Fruit fly (Drosophila melanogaster) whole organism, embryonic: ENCODE data around the gene CG33269.

Experiments used
- Bdp1 ChIP-seq: fragments of 200-800 bp; sonication (Bioruptor generic); optimal IDR thresholded peaks from 3 replicates; lab custom pipeline; 2016; ENCODE audit warnings: missing biosample characterization, missing genetic modification characterization
- CG10321 ChIP-seq: fragments of 200-800 bp; sonication (Bioruptor generic); IDR thresholded peaks from 2 replicates; pipeline ENCODE4 v1.3.6; 2022; ENCODE audit warnings: missing biosample characterization, missing genetic modification characterization
- CG10431 ChIP-seq: fragments of 200-800 bp; sonication (Bioruptor generic); optimal IDR thresholded peaks from 3 replicates; lab custom pipeline; 2018; ENCODE audit warnings: missing biosample characterization, mild to moderate bottlenecking, missing genetic modification characterization
- CG10565 ChIP-seq: fragments of 200-800 bp; sonication (Bioruptor generic); optimal IDR thresholded peaks from 3 replicates; lab custom pipeline; 2016; ENCODE audit warnings: missing biosample characterization, mild to moderate bottlenecking, missing genetic modification characterization
- CG11504 ChIP-seq: fragments of 200-800 bp; sonication (Bioruptor generic); optimal IDR thresholded peaks from 3 replicates; lab custom pipeline; 2019; ENCODE audit warnings: missing biosample characterization, mild to moderate bottlenecking, missing genetic modification characterization, moderate library complexity
- CG12659 ChIP-seq: fragments of 200-800 bp; sonication (Bioruptor generic); optimal IDR thresholded peaks from 3 replicates; lab custom pipeline; 2017; ENCODE audit warnings: mild to moderate bottlenecking, missing biosample characterization, missing genetic modification reagents, missing genetic modification characterization
- CG15514 ChIP-seq: fragments of 200-800 bp; sonication (Bioruptor generic); optimal IDR thresholded peaks from 3 replicates; lab custom pipeline; 2017; ENCODE audit warnings: missing biosample characterization, missing genetic modification characterization, mild to moderate bottlenecking, moderate library complexity, missing genetic modification reagents
- CG16813 ChIP-seq: fragments of 200-800 bp; sonication (Bioruptor generic); IDR thresholded peaks from 3 replicates; pipeline ENCODE4 v1.3.6; 2022; ENCODE audit warnings: missing biosample characterization, missing genetic modification characterization; ENCODE audit not compliant: partially characterized antibody
- CG17361 ChIP-seq: fragments of 200-800 bp; sonication (Bioruptor generic); IDR thresholded peaks from 3 replicates; pipeline ENCODE4 v1.3.6; 2022; ENCODE audit warnings: missing biosample characterization, missing genetic modification characterization
- CG2202 ChIP-seq: fragments of 200-800 bp; sonication (Bioruptor generic); optimal IDR thresholded peaks from 2 replicates; lab custom pipeline; 2018; ENCODE audit warnings: missing biosample characterization, mild to moderate bottlenecking, missing genetic modification characterization
- CG31224 ChIP-seq: fragments of 200-800 bp; sonication (Bioruptor generic); IDR thresholded peaks from 2 replicates; pipeline ENCODE4 v1.3.6; 2022; ENCODE audit warnings: missing biosample characterization, missing genetic modification characterization
- CG31365 ChIP-seq: fragments of 200-800 bp; sonication (Bioruptor generic); optimal IDR thresholded peaks from 2 replicates; lab custom pipeline; 2018; ENCODE audit warnings: missing biosample characterization, mild to moderate bottlenecking, missing genetic modification characterization
- CG3838 ChIP-seq: fragments of 200-800 bp; sonication (Bioruptor generic); optimal IDR thresholded peaks from 3 replicates; lab custom pipeline; 2016; ENCODE audit warnings: missing biosample characterization, missing genetic modification characterization
- CG4328 ChIP-seq: fragments of 200-800 bp; sonication (Bioruptor generic); optimal IDR thresholded peaks from 3 replicates; lab custom pipeline; 2017; ENCODE audit warnings: missing biosample characterization, missing genetic modification reagents, missing genetic modification characterization
- CG8359 ChIP-seq: fragments of 200-800 bp; sonication (Bioruptor generic); optimal IDR thresholded peaks from 2 replicates; lab custom pipeline; 2017; ENCODE audit warnings: missing biosample characterization, mild to moderate bottlenecking, missing genetic modification characterization, borderline replicate concordance
- CG8924 ChIP-seq: fragments of 200-800 bp; optimal IDR thresholded peaks from 3 replicates; lab custom pipeline; 2019; ENCODE audit warnings: missing biosample characterization, mild to moderate bottlenecking, missing genetic modification characterization, moderate library complexity
- CG9609 ChIP-seq: fragments of 200-800 bp; sonication (Bioruptor generic); optimal IDR thresholded peaks from 3 replicates; lab custom pipeline; 2016; ENCODE audit warnings: missing biosample characterization, missing genetic modification characterization
- Chrac-16 ChIP-seq: fragments of 200-800 bp; sonication (Bioruptor generic); optimal IDR thresholded peaks from 3 replicates; lab custom pipeline; 2016; ENCODE audit warnings: missing biosample characterization, missing genetic modification characterization
- CrebB ChIP-seq: fragments of 200-800 bp; sonication (Bioruptor generic); optimal IDR thresholded peaks from 3 replicates; lab custom pipeline; 2018; ENCODE audit warnings: missing biosample characterization, mild to moderate bottlenecking, missing genetic modification characterization
- Deaf1 ChIP-seq: fragments of 200-800 bp; optimal IDR thresholded peaks from 3 replicates; lab custom pipeline; 2019; ENCODE audit warnings: missing biosample characterization, mild to moderate bottlenecking, missing genetic modification characterization, moderate library complexity
- Dp ChIP-seq: fragments of 200-800 bp; sonication (Bioruptor generic); optimal IDR thresholded peaks from 2 replicates; lab custom pipeline; 2018; ENCODE audit warnings: missing biosample characterization, mild to moderate bottlenecking, missing genetic modification characterization, moderate library complexity
- Fer1 ChIP-seq: fragments of 200-800 bp; sonication (Bioruptor generic); optimal IDR thresholded peaks from 2 replicates; lab custom pipeline; 2017; ENCODE audit warnings: missing biosample characterization, mild to moderate bottlenecking, missing genetic modification characterization
- H2.0 ChIP-seq: fragments of 200-800 bp; sonication (Bioruptor generic); IDR thresholded peaks from 2 replicates; pipeline ENCODE4 v1.3.6; 2022; ENCODE audit warnings: missing biosample characterization, missing genetic modification characterization
- Hmx ChIP-seq: fragments of 200-800 bp; sonication (Bioruptor generic); optimal IDR thresholded peaks from 2 replicates; lab custom pipeline; 2016; ENCODE audit warnings: missing biosample characterization, missing genetic modification characterization
- Mrtf ChIP-seq: fragments of 200-800 bp; sonication (Bioruptor generic); IDR thresholded peaks from 3 replicates; pipeline ENCODE4 v1.3.6; 2022; ENCODE audit warnings: missing biosample characterization, missing genetic modification characterization
- NK7.1 ChIP-seq: fragments of 200-800 bp; sonication (Bioruptor generic); optimal IDR thresholded peaks from 3 replicates; lab custom pipeline; 2016; ENCODE audit warnings: missing biosample characterization, missing genetic modification characterization
- Neu2 ChIP-seq: fragments of 200-800 bp; sonication (Bioruptor generic); optimal IDR thresholded peaks from 3 replicates; lab custom pipeline; 2016; ENCODE audit warnings: missing biosample characterization, missing genetic modification characterization, borderline replicate concordance
- Poxn ChIP-seq: fragments of 200-800 bp; sonication (Bioruptor generic); IDR thresholded peaks from 2 replicates; pipeline ENCODE4 v1.3.6; 2022; ENCODE audit warnings: missing biosample characterization, missing genetic modification characterization
- Trl ChIP-seq, 3 experiments: fragments of >200 bp in 2 of 3; fragments of 200-800 bp in 1 of 3; sonication (Bioruptor generic) in 1 of 3; optimal IDR thresholded peaks; 2 replicates in 1 of 3; 3 replicates in 2 of 3; lab custom pipeline; 2016 to 2017; ENCODE audit warnings: missing biosample characterization in 1 of 3, missing genetic modification characterization in 1 of 3
- Vsx1 ChIP-seq: fragments of 200-800 bp; sonication (Bioruptor generic); optimal IDR thresholded peaks from 2 replicates; lab custom pipeline; 2017; ENCODE audit warnings: missing biosample characterization, mild to moderate bottlenecking, missing genetic modification characterization, missing genetic modification reagents
- Xbp1 ChIP-seq: fragments of 200-800 bp; sonication (Bioruptor generic); optimal IDR thresholded peaks from 3 replicates; lab custom pipeline; 2016; ENCODE audit warnings: missing biosample characterization, mild to moderate bottlenecking, missing genetic modification characterization
- Xrp1 ChIP-seq: fragments of 200-800 bp; sonication (Bioruptor generic); IDR thresholded peaks from 2 replicates; pipeline ENCODE4 v1.3.6; 2022; ENCODE audit warnings: missing biosample characterization, missing genetic modification characterization
- ab ChIP-seq: fragments of 200-800 bp; sonication (Bioruptor generic); optimal IDR thresholded peaks from 2 replicates; lab custom pipeline; 2016; ENCODE audit warnings: missing biosample characterization, missing genetic modification characterization
- ash1 ChIP-seq: fragments of 200-800 bp; sonication (Bioruptor generic); optimal IDR thresholded peaks from 2 replicates; lab custom pipeline; 2018; ENCODE audit warnings: missing biosample characterization, mild to moderate bottlenecking, missing genetic modification characterization
- cad ChIP-seq: fragments of >200 bp; optimal IDR thresholded peaks from 2 replicates; lab custom pipeline; 2017; ENCODE audit warnings: missing biosample characterization, missing genetic modification characterization
- chm ChIP-seq: fragments of 200-800 bp; sonication (Bioruptor generic); IDR thresholded peaks from 2 replicates; pipeline ENCODE4 v1.3.6; 2022; ENCODE audit warnings: missing biosample characterization, missing genetic modification characterization
- danr ChIP-seq: fragments of 200-800 bp; sonication (Bioruptor generic); IDR thresholded peaks from 2 replicates; pipeline ENCODE4 v1.3.6; 2022; ENCODE audit warnings: missing biosample characterization, missing genetic modification characterization
- fd64A ChIP-seq: fragments of 200-800 bp; sonication (Bioruptor generic); optimal IDR thresholded peaks from 3 replicates; lab custom pipeline; 2018; ENCODE audit warnings: missing biosample characterization, mild to moderate bottlenecking, missing genetic modification characterization
- ftz-f1 ChIP-seq: fragments of 200-800 bp; sonication (Bioruptor generic); optimal IDR thresholded peaks from 2 replicates; lab custom pipeline; 2016; ENCODE audit warnings: missing biosample characterization, missing genetic modification characterization
- grn ChIP-seq: fragments of 200-800 bp; sonication (Bioruptor generic); optimal IDR thresholded peaks from 3 replicates; lab custom pipeline; 2017; ENCODE audit warnings: missing biosample characterization, missing genetic modification characterization
- her ChIP-seq: fragments of 200-800 bp; sonication (Bioruptor generic); optimal IDR thresholded peaks from 2 replicates; lab custom pipeline; 2016; ENCODE audit warnings: missing biosample characterization, missing genetic modification characterization
- lbe ChIP-seq: fragments of 200-800 bp; sonication (Bioruptor generic); optimal IDR thresholded peaks from 2 replicates; lab custom pipeline; 2016; ENCODE audit warnings: missing biosample characterization, mild to moderate bottlenecking, missing genetic modification characterization
- nau ChIP-seq: fragments of 200-800 bp; sonication (Bioruptor generic); optimal IDR thresholded peaks from 3 replicates; lab custom pipeline; 2017; ENCODE audit warnings: missing biosample characterization, mild to moderate bottlenecking, missing genetic modification characterization, missing genetic modification reagents
- run ChIP-seq: fragments of 200-800 bp; sonication (Bioruptor generic); optimal IDR thresholded peaks from 3 replicates; lab custom pipeline; 2018; ENCODE audit warnings: missing biosample characterization, mild to moderate bottlenecking, missing genetic modification characterization
- salm ChIP-seq: fragments of 200-800 bp; sonication (Bioruptor generic); optimal IDR thresholded peaks from 2 replicates; lab custom pipeline; 2018; ENCODE audit warnings: missing biosample characterization, mild to moderate bottlenecking, missing genetic modification characterization
- sens ChIP-seq: fragments of 200-800 bp; sonication (Bioruptor generic); peaks from one replicate; lab custom pipeline; 2016; ENCODE audit warnings: missing biosample characterization, missing genetic modification characterization
- stwl ChIP-seq: fragments of 200-800 bp; sonication (Bioruptor generic); optimal IDR thresholded peaks from 3 replicates; lab custom pipeline; 2018; ENCODE audit warnings: missing biosample characterization, mild to moderate bottlenecking, missing genetic modification characterization, moderate library complexity
- tap ChIP-seq: fragments of 200-800 bp; optimal IDR thresholded peaks from 3 replicates; lab custom pipeline; 2019; ENCODE audit warnings: missing biosample characterization, mild to moderate bottlenecking, missing genetic modification characterization, moderate library complexity
- tio ChIP-seq: fragments of 200-800 bp; sonication (Bioruptor generic); optimal IDR thresholded peaks from 2 replicates; lab custom pipeline; 2017; ENCODE audit warnings: missing biosample characterization, missing genetic modification characterization, inconsistent platforms
- twi ChIP-seq: fragments of 200-800 bp; optimal IDR thresholded peaks from 2 replicates; lab custom pipeline; 2019; ENCODE audit warnings: missing biosample characterization, mild to moderate bottlenecking, missing genetic modification characterization, moderate library complexity

The CG33269 gene

DNA sequence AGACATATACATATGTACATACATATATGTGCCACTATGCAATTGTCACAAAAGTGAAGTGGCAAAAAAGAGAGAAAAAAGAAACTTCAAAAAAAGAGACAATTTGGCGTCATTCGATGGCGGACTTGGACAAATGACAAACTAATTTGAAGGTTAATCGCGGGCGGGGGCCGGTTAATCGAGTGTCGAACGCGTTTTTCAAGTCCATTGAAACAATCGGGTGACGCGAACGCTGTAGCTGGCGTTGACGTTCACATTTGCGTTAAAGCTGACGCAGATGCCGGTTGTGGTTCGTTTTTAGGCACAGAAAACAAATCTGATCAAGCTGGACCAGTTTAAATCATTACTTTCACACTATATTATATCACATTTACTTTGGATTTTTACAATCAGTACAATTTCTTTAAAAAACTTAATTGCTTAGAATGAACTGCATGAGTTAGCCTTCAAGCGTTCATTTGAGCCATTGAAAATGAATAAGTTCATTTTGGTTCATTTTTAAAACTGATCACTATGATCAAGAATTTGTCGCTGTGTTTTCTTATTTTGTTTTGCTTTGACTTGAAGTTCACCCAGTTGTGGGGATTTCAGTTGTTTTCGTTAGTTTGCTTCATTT lies 48.2 kb downstream of the CG33269 start (continued):
- no peak for TF ChIP-seq nau (GFP tag; lab: Kevin White, UChicago)
- peak; percentile 30 for TF ChIP-seq tio (GFP tag; lab: Kevin White, UChicago)
- no peak for TF ChIP-seq CG10431 (GFP tag; lab: Kevin White, UChicago)
- TF ChIP-seq twi (tag; lab: Kevin White, UChicago): no peak
- no peak for TF ChIP-seq Bdp1 (GFP tag; lab: Kevin White, UChicago)
- peak; percentile 60 for TF ChIP-seq CG11504
- peak; percentile 27; the same call in 1 of the 2 replicates for TF ChIP-seq Xrp1 (GFP tag; lab: Robert Waterston, UW)
- no peak for TF ChIP-seq ash1 (GFP tag; lab: Kevin White, UChicago)
- TF ChIP-seq CG16813: no peak
- no peak for TF ChIP-seq Chrac-16 (GFP tag; lab: Kevin White, UChicago)
- peak; percentile 36 for TF ChIP-seq ab
- peak; percentile 32 for TF ChIP-seq Vsx1 (GFP tag; lab: Kevin White, UChicago)
- no peak for TF ChIP-seq run
- peak; percentile 13 for TF ChIP-seq CG4328 (GFP tag; lab: Kevin White, UChicago)
- TF ChIP-seq CG15514 (GFP tag; lab: Kevin White, UChicago): peak; percentile 14
- TF ChIP-seq grn: no peak
- TF ChIP-seq lbe: no peak
- no peak for TF ChIP-seq salm (tag; lab: Kevin White, UChicago)
- TF ChIP-seq Mrtf (GFP tag; lab: Robert Waterston, UW): peak; percentile 45; the same call in 1 of the 3 replicates
- no peak for TF ChIP-seq Deaf1 (tag; lab: Kevin White, UChicago)
- no peak for TF ChIP-seq NK7.1 (GFP tag; lab: Kevin White, UChicago)
- no peak for TF ChIP-seq CG9609
- TF ChIP-seq CG8359 (GFP tag; lab: Kevin White, UChicago): no peak
- no peak for TF ChIP-seq CG10321 (GFP tag; lab: Robert Waterston, UW)
- no peak for TF ChIP-seq Trl (optimal IDR thresholded peaks at IDR 0.05; lab: Kevin White, UChicago)
- TF ChIP-seq Trl (GFP tag; optimal IDR thresholded peaks at IDR 0.05; lab: Kevin White, UChicago): peak; percentile 38
- 0 out of 2 replicates have a peak, but pooled peaks have one; percentile 7 for TF ChIP-seq CG31224 (GFP tag; lab: Robert Waterston, UW)
- no peak for TF ChIP-seq stwl
- TF ChIP-seq CG3838: no peak
- TF ChIP-seq CG8924 (tag; lab: Kevin White, UChicago): peak; percentile 63
- peak; percentile 28; the same call in 1 of the 2 replicates for TF ChIP-seq H2.0 (GFP tag; lab: Robert Waterston, UW)
- no peak for TF ChIP-seq cad (GFP tag; lab: Kevin White, UChicago)
- TF ChIP-seq Xbp1 (GFP tag; lab: Kevin White, UChicago): peak; percentile 5
- TF ChIP-seq Hmx (GFP tag; lab: Kevin White, UChicago): no peak
- no peak for TF ChIP-seq her
- no peak for TF ChIP-seq fd64A (GFP tag; lab: Kevin White, UChicago)
- TF ChIP-seq Fer1: peak; percentile 47
- TF ChIP-seq ftz-f1: peak; percentile 55
- TF ChIP-seq chm (GFP tag; lab: Robert Waterston, UW): no peak
- TF ChIP-seq Poxn (GFP tag; lab: Robert Waterston, UW): peak; percentile 28; the same call in 1 of the 2 replicates
- TF ChIP-seq CG31365 (tag; lab: Kevin White, UChicago): no peak
- TF ChIP-seq CG10565 (GFP tag; lab: Kevin White, UChicago): no peak
- TF ChIP-seq CG2202 (tag; lab: Kevin White, UChicago): no peak
- no peak for TF ChIP-seq Dp (GFP tag; lab: Kevin White, UChicago)
- TF ChIP-seq tap (tag; lab: Kevin White, UChicago): peak; percentile 3
- peak; percentile 60 for TF ChIP-seq sens (GFP tag; lab: Kevin White, UChicago)
- no peak for TF ChIP-seq CrebB
- peak; percentile 38 for TF ChIP-seq CG12659 (GFP tag; lab: Kevin White, UChicago)
- peak; percentile 68 for TF ChIP-seq CG17361 (GFP tag; lab: Robert Waterston, UW)
- TF ChIP-seq danr (GFP tag; lab: Robert Waterston, UW): no peak
- no peak for TF ChIP-seq Neu2 (GFP tag; lab: Kevin White, UChicago)
